Worm (Caenorhabditis elegans): ENCODE results near the gene K08D9.6.

K08D9.6 gene

DNA sequence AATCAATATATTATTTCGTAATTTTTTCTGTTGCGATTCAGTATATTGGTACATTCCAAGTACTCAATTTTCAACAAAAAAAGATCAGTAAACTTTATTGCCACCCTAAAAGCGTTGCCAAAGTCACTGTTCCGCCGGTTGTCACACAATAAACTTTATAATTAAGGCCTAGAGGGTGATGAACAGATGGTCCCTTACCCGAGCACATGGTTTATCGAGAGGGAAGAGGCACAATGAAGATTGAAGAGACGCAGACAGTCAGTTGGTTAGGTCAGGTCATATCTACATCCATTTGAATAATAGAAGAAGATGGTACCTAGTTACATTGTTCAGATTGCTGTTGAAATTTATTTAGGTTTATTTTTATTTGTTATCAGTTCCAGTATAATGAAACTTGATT is 22.0 kb upstream of the K08D9.6 start:
- TF ChIP-seq pha-4 (tag; optimal IDR thresholded peaks at IDR 0.05): no peak
- TF ChIP-seq hmg-1.2 (GFP tag; IDR thresholded peaks at IDR 0.05): peak; percentile 50; the same call in 1 of the 2 replicates
- no peak for TF ChIP-seq ceh-40 (GFP tag; IDR thresholded peaks at IDR 0.05)
- TF ChIP-seq let-526 (GFP tag; IDR thresholded peaks at IDR 0.05): no peak
- TF ChIP-seq tbp1 (GFP tag; optimal IDR thresholded peaks at IDR 0.05): no peak

DNA sequence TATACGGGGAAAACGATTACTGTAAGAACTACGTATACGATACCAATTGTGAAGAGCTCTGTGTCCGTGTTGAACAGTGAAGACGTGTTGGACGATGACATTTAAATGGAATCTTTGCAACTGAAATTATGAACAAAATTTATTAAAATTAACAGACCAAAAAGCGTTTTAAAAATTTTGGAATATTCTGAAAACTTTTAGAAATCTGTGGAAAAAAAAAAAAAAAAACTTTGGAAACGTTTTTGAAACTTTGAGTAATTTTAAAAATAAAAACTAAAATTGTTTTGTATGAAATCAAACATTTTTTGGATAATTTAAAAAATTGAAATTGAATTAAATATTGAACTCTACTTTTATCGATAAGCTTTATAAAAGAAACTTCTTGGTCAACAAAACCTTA is 21.3 kb upstream of the K08D9.6 start, which contains the start of gene srt-63:
Gene srt-63, minus strand, starts transcription at position 101 of the 400 bp plus-strand sequence.
- no peak for TF ChIP-seq ceh-79 (tag; optimal IDR thresholded peaks at IDR 0.05)
- no peak for TF ChIP-seq akir-1 (GFP tag; optimal IDR thresholded peaks at IDR 0.05)
- TF ChIP-seq ceh-91 (GFP tag; IDR thresholded peaks at IDR 0.05): no peak
- no peak for TF ChIP-seq F55B11.4 (tag; optimal IDR thresholded peaks at IDR 0.05; ENCODE audit: borderline replicate concordance, insufficient read depth)
- no peak for TF ChIP-seq nfya-2 (GFP tag; IDR thresholded peaks at IDR 0.05)
- TF ChIP-seq dox-1 (GFP tag; IDR thresholded peaks at IDR 0.05): no peak
- TF ChIP-seq madf-8 (GFP tag; conservative IDR thresholded peaks at IDR 0.05): no peak
- TF ChIP-seq atf-7 (tag; optimal IDR thresholded peaks at IDR 0.05): no peak
- no peak for TF ChIP-seq ama-1 (optimal IDR thresholded peaks at IDR 0.05)
- TF ChIP-seq ama-1 (GFP tag; optimal IDR thresholded peaks at IDR 0.05): no peak
- no peak for TF ChIP-seq nhr-80 (tag; optimal IDR thresholded peaks at IDR 0.05)

- TF ChIP-seq lir-1 (GFP tag; conservative IDR thresholded peaks at IDR 0.05) (no peak), zim-3 (tag; optimal IDR thresholded peaks at IDR 0.05) (no peak), Y53G8AR.9 (GFP tag; conservative IDR thresholded peaks at IDR 0.05) (no peak), ceh-27 (GFP tag; optimal IDR thresholded peaks at IDR 0.05) (no peak), mes-4 (tag; optimal IDR thresholded peaks at IDR 0.05) (no peak), K12H6.12 (tag; optimal IDR thresholded peaks at IDR 0.05) (no peak), ceh-58 (GFP tag; IDR thresholded peaks at IDR 0.05) (no peak), lin-35 (GFP tag; optimal IDR thresholded peaks at IDR 0.05) (no peak), lsy-27 (tag; optimal IDR thresholded peaks at IDR 0.05; ENCODE audit: borderline replicate concordance, insufficient read depth) (no peak), unc-130 (GFP tag; optimal IDR thresholded peaks at IDR 0.05) (no peak)
Observed at ce11 chrV:3250153-3250552, 15.4 kb upstream of the K08D9.6 start, which contains the start of gene T28A11.13. TSS of gene T28A11.13 (minus strand) at chrV:3250253.

- TF ChIP-seq mes-4 (tag; optimal IDR thresholded peaks at IDR 0.05) (no peak), rcor-1 (GFP tag; IDR thresholded peaks at IDR 0.05) (no peak), egl-18 (GFP tag; IDR thresholded peaks at IDR 0.05) (no peak), chd-7 (tag; optimal IDR thresholded peaks at IDR 0.05) (no peak), T07F8.4 (tag; optimal IDR thresholded peaks at IDR 0.05) (no peak), rpc-1 (optimal IDR thresholded peaks at IDR 0.05) (no peak), rpc-1 (tag; optimal IDR thresholded peaks at IDR 0.05) (no peak), Y56A3A.18 (GFP tag; IDR thresholded peaks at IDR 0.05) (no peak), F39B2.1 (GFP tag; IDR thresholded peaks at IDR 0.05) (no peak), C17E4.6 (GFP tag; IDR thresholded peaks at IDR 0.05) (no peak), B0336.3 (GFP tag; IDR thresholded peaks at IDR 0.05) (no peak), ceh-27 (GFP tag; optimal IDR thresholded peaks at IDR 0.05) (no peak), attf-6 (GFP tag; IDR thresholded peaks at IDR 0.05) (no peak)
Observed at ce11 chrV:3247515-3247914, 12.7 kb upstream of the K08D9.6 start, which contains the start of gene srj-8. TSS of gene srj-8 (plus strand) at chrV:3247815.
